Worm (Caenorhabditis elegans): ENCODE measurements around the gene clec-71.

clec-71 gene

DNA sequence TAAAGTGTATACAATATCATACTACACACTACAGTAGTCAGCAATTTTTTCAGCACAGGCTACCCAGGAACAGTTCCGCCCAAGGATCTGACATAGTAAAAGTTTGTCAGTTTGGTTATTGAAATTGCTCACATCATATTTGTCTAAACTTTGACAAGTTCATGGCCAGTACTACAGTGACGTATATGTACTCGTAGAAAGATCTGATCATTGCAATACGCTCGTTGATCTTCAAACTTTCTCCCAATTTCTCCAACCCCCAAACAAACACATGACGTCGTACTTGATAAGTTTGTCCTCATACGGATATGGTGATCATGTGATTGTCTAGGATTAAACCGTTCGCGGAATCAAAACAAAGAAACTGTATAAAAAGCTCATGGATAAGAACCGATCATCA lies 42.5 kb upstream of the clec-71 start, which contains the start of gene dct-8:
TSS of gene dct-8 (plus strand) at position 301 of the 400 bp plus-strand sequence.
- TF ChIP-seq elt-2 (tag; optimal IDR thresholded peaks at IDR 0.05), result no peak
- no peak for TF ChIP-seq lir-3 (tag; optimal IDR thresholded peaks at IDR 0.05; ENCODE audit: poor library complexity)
- TF ChIP-seq snu-23 (GFP tag; optimal IDR thresholded peaks at IDR 0.05), result no peak
- TF ChIP-seq aly-2 (tag; optimal IDR thresholded peaks at IDR 0.05), result no peak
- no peak for TF ChIP-seq elt-3 (tag; optimal IDR thresholded peaks at IDR 0.05)
- TF ChIP-seq blmp-1 (tag; optimal IDR thresholded peaks at IDR 0.05), result peak; percentile 40
- no peak for TF ChIP-seq jun-1 (tag; optimal IDR thresholded peaks at IDR 0.05)
- no peak for TF ChIP-seq hpl-2 (GFP tag; optimal IDR thresholded peaks at IDR 0.05)

DNA sequence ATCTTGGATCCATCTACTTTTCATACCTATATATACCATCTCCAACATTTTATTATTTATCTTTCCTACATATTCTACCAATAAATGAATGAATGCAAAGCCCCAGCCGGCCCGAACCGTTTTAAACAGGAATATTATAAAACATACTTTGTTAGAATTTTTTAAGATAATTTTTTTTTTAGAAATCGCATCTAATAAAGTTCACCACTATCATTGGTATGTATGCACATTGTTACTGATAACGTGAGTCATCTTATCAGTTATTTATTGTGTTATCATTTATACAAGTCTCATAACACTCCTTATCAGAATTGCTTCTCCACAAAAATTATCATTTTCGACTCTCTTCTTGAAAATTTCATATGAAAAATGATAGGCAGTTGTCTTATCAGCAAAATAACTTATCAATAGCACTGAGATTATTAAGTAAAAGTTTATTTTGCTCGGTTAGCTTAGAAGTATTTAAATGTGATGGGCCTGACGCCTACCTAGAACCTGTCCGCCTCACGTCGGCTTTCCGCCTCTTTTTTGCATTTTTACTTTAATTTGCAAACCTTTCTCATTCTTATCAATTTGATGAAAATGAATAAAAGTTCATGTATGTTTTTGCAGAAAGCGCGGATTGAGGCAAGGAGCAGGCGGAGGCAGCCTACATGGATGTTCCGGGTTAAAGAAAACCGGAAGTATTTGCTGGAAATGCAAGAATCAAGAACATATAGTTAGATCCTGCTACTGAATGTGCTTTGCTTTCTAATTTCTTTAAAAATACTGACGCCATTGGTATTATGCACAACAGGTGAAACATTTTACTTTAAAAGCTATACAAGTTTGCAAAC lies 37.3 kb upstream of the clec-71 start, which contains the start of gene srz-62:
TSS of gene srz-62 (plus strand) at position 786 of the 836 bp plus-strand sequence.
- TF ChIP-seq nhr-77 (tag; optimal IDR thresholded peaks at IDR 0.05) (no peak), lin-39 (tag; optimal IDR thresholded peaks at IDR 0.05) (no peak), nhr-28 (tag; optimal IDR thresholded peaks at IDR 0.05) (no peak), mdl-1 (tag; optimal IDR thresholded peaks at IDR 0.05) (no peak), irx-1 (tag; optimal IDR thresholded peaks at IDR 0.05) (no peak), unc-30 (tag; optimal IDR thresholded peaks at IDR 0.05) (no peak), fkh-10 (GFP tag; optimal IDR thresholded peaks at IDR 0.05) (no peak), efl-1 (optimal IDR thresholded peaks at IDR 0.05) (no peak), efl-1 (GFP tag; optimal IDR thresholded peaks at IDR 0.05 in 1 of 2) (peak in 1 of 2 experiments; percentile 78), sptf-1 (tag; optimal IDR thresholded peaks at IDR 0.05) (no peak), sox-4 (tag; optimal IDR thresholded peaks at IDR 0.05) (no peak), isw-1 (GFP tag; IDR thresholded peaks at IDR 0.05) (no peak), snu-23 (GFP tag; optimal IDR thresholded peaks at IDR 0.05) (no peak), pqm-1 (tag; optimal IDR thresholded peaks at IDR 0.05) (peak; percentile 100), ets-5 (GFP tag; IDR thresholded peaks at IDR 0.05) (no peak), ceh-82 (tag; optimal IDR thresholded peaks at IDR 0.05) (no peak), C16A3.4 (tag; optimal IDR thresholded peaks at IDR 0.05) (no peak), vab-15 (tag; optimal IDR thresholded peaks at IDR 0.05) (no peak), elt-3 (tag; optimal IDR thresholded peaks at IDR 0.05) (no peak), ceh-90 (tag; optimal IDR thresholded peaks at IDR 0.05) (no peak), nhr-19 (GFP tag; conservative IDR thresholded peaks at IDR 0.05) (no peak), C04F5.9 (tag; optimal IDR thresholded peaks at IDR 0.05) (no peak), nhr-11 (tag; optimal IDR thresholded peaks at IDR 0.05) (no peak), sup-37 (GFP tag; optimal IDR thresholded peaks at IDR 0.05) (no peak), fkh-4 (tag; optimal IDR thresholded peaks at IDR 0.05; ENCODE audit: borderline replicate concordance) (no peak), fos-1 (tag; optimal IDR thresholded peaks at IDR 0.05) (no peak), hlh-4 (tag; optimal IDR thresholded peaks at IDR 0.05) (no peak), hpl-2 (GFP tag; optimal IDR thresholded peaks at IDR 0.05) (peak; percentile 5), pax-3 (tag; optimal IDR thresholded peaks at IDR 0.05) (peak; percentile 68), dpl-1 (GFP tag; optimal IDR thresholded peaks at IDR 0.05) (no peak), F16B12.6 (tag; optimal IDR thresholded peaks at IDR 0.05) (no peak), xbp-1 (tag; optimal IDR thresholded peaks at IDR 0.05) (no peak), elt-2 (tag; optimal IDR thresholded peaks at IDR 0.05) (peak; percentile 100), ceh-88 (GFP tag; IDR thresholded peaks at IDR 0.05) (no peak), lin-14 (GFP tag; optimal IDR thresholded peaks at IDR 0.05) (no peak), nhr-12 (tag; optimal IDR thresholded peaks at IDR 0.05) (no peak), lir-3 (tag; optimal IDR thresholded peaks at IDR 0.05; ENCODE audit: poor library complexity) (no peak), nhr-84 (tag; optimal IDR thresholded peaks at IDR 0.05) (no peak), lin-35 (GFP tag; optimal IDR thresholded peaks at IDR 0.05) (peak in 1 of 2 experiments; percentile 56), ceh-8 (GFP tag; optimal IDR thresholded peaks at IDR 0.05) (no peak), snpc-4 (tag; optimal IDR thresholded peaks at IDR 0.05) (no peak), unc-98 (GFP tag; IDR thresholded peaks at IDR 0.05) (no peak), grh-1 (GFP tag; IDR thresholded peaks at IDR 0.05) (no peak), ces-1 (GFP tag; optimal IDR thresholded peaks at IDR 0.05) (no peak), nhr-71 (tag; optimal IDR thresholded peaks at IDR 0.05) (no peak), unc-62 (GFP tag; optimal IDR thresholded peaks at IDR 0.05) (no peak), zip-4 (GFP tag; optimal IDR thresholded peaks at IDR 0.05) (no peak)

Measured in whole organism, L1 larva.